Worm (Caenorhabditis elegans) whole organism, early embryonic: Measurements from ENCODE around the gene cyy-1.

Experiments used
- B0310.2 ChIP-seq: sonication (generic microtip); optimal IDR thresholded peaks from 2 replicates; lab custom pipeline; 2016; ENCODE audit warnings: mild to moderate bottlenecking, missing genetic modification characterization, missing compliant biosample characterization
- F13C5.2 ChIP-seq: sonication (generic microtip); optimal IDR thresholded peaks from 2 replicates; lab custom pipeline; 2017; ENCODE audit warnings: mild to moderate bottlenecking, missing genetic modification characterization, inconsistent platforms, missing compliant biosample characterization
- aly-1 ChIP-seq: sonication (generic microtip); optimal IDR thresholded peaks from 2 replicates; lab custom pipeline; 2016; ENCODE audit warnings: missing genetic modification characterization, missing compliant biosample characterization
- ama-1 ChIP-seq: fragments of 150-350 bp; optimal IDR thresholded peaks from 2 replicates; lab custom pipeline; 2014
- ceh-13 ChIP-seq: fragments of 200-800 bp; sonication (Bioruptor generic); optimal IDR thresholded peaks from 2 replicates; lab custom pipeline; 2018; ENCODE audit warnings: mild to moderate bottlenecking, missing genetic modification characterization, missing compliant biosample characterization
- ceh-36 ChIP-seq: sonication (generic microtip); optimal IDR thresholded peaks from 2 replicates; lab custom pipeline; 2016; ENCODE audit warnings: missing genetic modification characterization, inconsistent platforms, missing compliant biosample characterization
- ets-7 ChIP-seq: sonication (generic microtip); optimal IDR thresholded peaks from 2 replicates; lab custom pipeline; 2016; ENCODE audit warnings: missing genotype, missing genetic modification characterization, missing compliant biosample characterization
- flt-1 ChIP-seq: fragments of 200-800 bp; sonication (Bioruptor generic); IDR thresholded peaks from 2 replicates; pipeline ENCODE4 v1.3.6; 2022; ENCODE audit warnings: missing genetic modification characterization, missing compliant biosample characterization
- hmbx-1 ChIP-seq: sonication (generic microtip); optimal IDR thresholded peaks from 2 replicates; lab custom pipeline; 2016; ENCODE audit warnings: mild to moderate bottlenecking, missing genetic modification characterization, missing compliant biosample characterization
- hmg-4 ChIP-seq: fragments of 200-800 bp; sonication (Bioruptor generic); optimal IDR thresholded peaks from 2 replicates; lab custom pipeline; 2018; ENCODE audit warnings: mild to moderate bottlenecking, missing genetic modification characterization, missing compliant biosample characterization
- hnd-1 ChIP-seq: sonication (generic microtip); optimal IDR thresholded peaks from 2 replicates; lab custom pipeline; 2016; ENCODE audit warnings: missing genetic modification characterization, missing compliant biosample characterization
- pes-1 ChIP-seq: fragments of 200-800 bp; sonication (Bioruptor generic); IDR thresholded peaks from 2 replicates; pipeline ENCODE4 v1.3.6; 2022; ENCODE audit warnings: missing genetic modification reagents, missing genetic modification characterization, missing compliant biosample characterization
- scrt-1 ChIP-seq: fragments of 200-800 bp; sonication (Bioruptor generic); IDR thresholded peaks from 2 replicates; pipeline ENCODE4 v1.3.6; 2022; ENCODE audit warnings: missing genetic modification characterization, missing compliant biosample characterization
- sea-1 ChIP-seq: fragments of 200-800 bp; sonication (Bioruptor generic); conservative IDR thresholded peaks from 2 replicates; pipeline ENCODE4 v1.3.6; 2022; ENCODE audit warnings: missing genetic modification characterization, missing compliant biosample characterization
- tbx-11 ChIP-seq: fragments of 200-800 bp; sonication (Bioruptor generic); IDR thresholded peaks from 2 replicates; pipeline ENCODE4 v1.3.6; 2022; ENCODE audit warnings: missing genetic modification characterization, missing compliant biosample characterization
- tbx-37 ChIP-seq: fragments of 200-800 bp; sonication (Bioruptor generic); conservative IDR thresholded peaks from 2 replicates; pipeline ENCODE4 v1.3.6; 2022; ENCODE audit warnings: missing genetic modification reagents, missing genetic modification characterization, missing compliant biosample characterization
- tra-4 ChIP-seq: sonication (generic microtip); optimal IDR thresholded peaks from 2 replicates; lab custom pipeline; 2017; ENCODE audit warnings: missing genetic modification characterization, missing compliant biosample characterization

cyy-1 gene

ce11 chrIII:8370188-8370587 is 35.5 kb upstream of the cyy-1 start:
- TF ChIP-seq B0310.2 (tag; lab: Kevin White, UChicago) (no peak), ceh-36 (tag; lab: Kevin White, UChicago) (no peak), ceh-13 (GFP tag; lab: Kevin White, UChicago) (no peak), ama-1 (lab: Kevin White, UChicago) (no peak), hmbx-1 (tag; lab: Kevin White, UChicago) (no peak), pes-1 (GFP tag; lab: Robert Waterston, UW) (no peak), tra-4 (tag; lab: Kevin White, UChicago) (no peak), hmg-4 (GFP tag; lab: Kevin White, UChicago) (no peak), aly-1 (tag; lab: Kevin White, UChicago) (no peak), hnd-1 (no peak), tbx-37 (no peak), ets-7 (tag; lab: Kevin White, UChicago) (no peak), F13C5.2 (tag; lab: Kevin White, UChicago) (no peak), tbx-11 (GFP tag; lab: Robert Waterston, UW) (no peak), sea-1 (GFP tag; lab: Robert Waterston, UW) (no peak), scrt-1 (GFP tag; lab: Robert Waterston, UW) (no peak)

ce11 chrIII:8370846-8371257 is 34.8 kb upstream of the cyy-1 start:
- TF ChIP-seq aly-1 (tag; lab: Kevin White, UChicago) (no peak), B0310.2 (tag; lab: Kevin White, UChicago) (no peak), tra-4 (tag; lab: Kevin White, UChicago) (no peak), flt-1 (GFP tag; lab: Robert Waterston, UW) (no peak), hnd-1 (no peak), tbx-11 (GFP tag; lab: Robert Waterston, UW) (no peak), scrt-1 (GFP tag; lab: Robert Waterston, UW) (no peak), ceh-36 (tag; lab: Kevin White, UChicago) (no peak), ama-1 (lab: Kevin White, UChicago) (no peak), pes-1 (GFP tag; lab: Robert Waterston, UW) (no peak), F13C5.2 (tag; lab: Kevin White, UChicago) (no peak), hmg-4 (GFP tag; lab: Kevin White, UChicago) (no peak), hmbx-1 (tag; lab: Kevin White, UChicago) (no peak), ceh-13 (GFP tag; lab: Kevin White, UChicago) (no peak), ets-7 (tag; lab: Kevin White, UChicago) (no peak), sea-1 (GFP tag; lab: Robert Waterston, UW) (no peak)

DNA sequence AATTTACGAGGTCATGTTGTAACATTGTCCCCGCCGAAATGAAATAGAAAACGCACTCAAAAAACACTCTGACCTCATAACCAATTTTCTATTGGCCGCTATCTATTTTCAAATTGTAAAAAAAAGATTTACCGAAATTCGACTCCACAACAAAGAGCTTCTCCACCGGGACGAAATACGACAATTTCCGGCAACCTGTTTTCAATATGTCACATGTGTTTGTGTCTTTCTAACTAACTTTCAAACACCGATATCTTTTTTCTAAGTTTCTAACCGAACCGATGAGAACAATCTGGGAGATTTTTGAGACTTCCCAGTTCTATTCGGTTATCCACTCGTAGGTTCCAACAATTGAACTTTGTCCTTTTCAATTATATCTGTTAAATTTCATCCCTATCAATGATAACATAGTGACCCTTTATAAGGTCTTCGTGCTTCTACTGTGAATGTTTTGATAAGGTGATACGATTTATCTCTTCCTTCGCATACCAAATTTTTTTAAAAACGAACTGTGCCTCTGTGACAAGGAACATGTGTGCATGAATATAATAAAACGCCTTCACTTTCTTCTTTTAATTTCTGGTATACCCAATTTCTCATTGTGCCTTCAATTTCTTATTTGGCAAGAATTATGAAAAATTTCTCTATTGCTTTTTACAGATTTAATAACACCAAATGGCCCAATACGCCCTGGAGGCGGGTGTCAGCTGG is 33.9 kb upstream of the cyy-1 start, which contains the start of gene lmbr-1:
TSS of gene lmbr-1 (plus strand) at position 661 of the 711 bp plus-strand sequence.
- TF ChIP-seq hnd-1 (no peak), hmg-4 (GFP tag; lab: Kevin White, UChicago) (no peak), B0310.2 (tag; lab: Kevin White, UChicago) (no peak), ets-7 (tag; lab: Kevin White, UChicago) (no peak), scrt-1 (GFP tag; lab: Robert Waterston, UW) (no peak), ama-1 (lab: Kevin White, UChicago) (no peak), hmbx-1 (tag; lab: Kevin White, UChicago) (no peak), tra-4 (tag; lab: Kevin White, UChicago) (no peak), F13C5.2 (tag; lab: Kevin White, UChicago) (no peak), tbx-37 (no peak), tbx-11 (GFP tag; lab: Robert Waterston, UW) (no peak)

- TF ChIP-seq B0310.2 (tag; lab: Kevin White, UChicago) (no peak), tra-4 (tag; lab: Kevin White, UChicago) (no peak), hnd-1 (no peak), scrt-1 (GFP tag; lab: Robert Waterston, UW) (no peak), tbx-11 (GFP tag; lab: Robert Waterston, UW) (no peak), ceh-13 (GFP tag; lab: Kevin White, UChicago) (no peak)
Measured at ce11 chrIII:8375000-8375399, 30.7 kb upstream of the cyy-1 start, which contains the start of gene met-2. Gene met-2 (plus strand): TSS chrIII:8375300.

DNA sequence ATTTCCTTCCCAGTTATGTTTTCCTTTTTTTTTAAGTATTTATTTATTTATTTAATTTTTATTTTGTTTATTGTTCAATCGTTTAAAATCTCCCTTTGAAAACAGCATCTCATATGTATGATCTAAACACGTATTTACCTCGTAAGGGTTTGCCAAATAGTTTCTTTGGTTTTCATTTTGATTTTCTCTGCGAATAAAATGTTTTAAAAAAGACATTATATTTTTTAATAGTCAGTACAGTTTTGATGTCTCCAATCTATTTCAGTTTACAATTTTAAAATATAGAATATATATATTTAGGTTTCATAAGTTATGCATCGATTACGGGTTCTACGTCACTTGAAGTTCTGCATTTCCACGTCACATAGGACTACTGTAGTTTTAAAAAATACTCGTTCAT is 25.0 kb upstream of the cyy-1 start, which contains the start of gene R05D3.12:
TSS of gene R05D3.12 (plus strand) at position 301 of the 400 bp plus-strand sequence.
- TF ChIP-seq scrt-1 (GFP tag; lab: Robert Waterston, UW), result no peak
- TF ChIP-seq pes-1 (GFP tag; lab: Robert Waterston, UW), result no peak
- TF ChIP-seq ceh-36 (tag; lab: Kevin White, UChicago), result no peak
- no peak for TF ChIP-seq hnd-1
- no peak for TF ChIP-seq tra-4 (tag; lab: Kevin White, UChicago)
- no peak for TF ChIP-seq flt-1 (GFP tag; lab: Robert Waterston, UW)
- TF ChIP-seq ets-7 (tag; lab: Kevin White, UChicago), result no peak
- no peak for TF ChIP-seq hmg-4 (GFP tag; lab: Kevin White, UChicago)
- TF ChIP-seq hmbx-1 (tag; lab: Kevin White, UChicago), result no peak
- no peak for TF ChIP-seq tbx-37
- TF ChIP-seq tbx-11 (GFP tag; lab: Robert Waterston, UW), result no peak
- TF ChIP-seq ceh-13 (GFP tag; lab: Kevin White, UChicago), result no peak
- no peak for TF ChIP-seq F13C5.2 (tag; lab: Kevin White, UChicago)
- no peak for TF ChIP-seq aly-1 (tag; lab: Kevin White, UChicago)
- no peak for TF ChIP-seq B0310.2 (tag; lab: Kevin White, UChicago)
- no peak for TF ChIP-seq sea-1 (GFP tag; lab: Robert Waterston, UW)
- TF ChIP-seq ama-1 (lab: Kevin White, UChicago), result no peak

ce11 chrIII:8389539-8389938 is 16.1 kb upstream of the cyy-1 start, which contains the start of gene ZK353.4:
Gene ZK353.4 (minus strand): TSS chrIII:8389639.
- TF ChIP-seq tbx-37 (no peak), ets-7 (tag; lab: Kevin White, UChicago) (no peak), tra-4 (tag; lab: Kevin White, UChicago) (no peak), ceh-36 (tag; lab: Kevin White, UChicago) (no peak), sea-1 (GFP tag; lab: Robert Waterston, UW) (no peak), tbx-11 (GFP tag; lab: Robert Waterston, UW) (no peak), ama-1 (lab: Kevin White, UChicago) (no peak), hnd-1 (no peak), aly-1 (tag; lab: Kevin White, UChicago) (no peak), pes-1 (GFP tag; lab: Robert Waterston, UW) (no peak), ceh-13 (GFP tag; lab: Kevin White, UChicago) (no peak), F13C5.2 (tag; lab: Kevin White, UChicago) (no peak), flt-1 (GFP tag; lab: Robert Waterston, UW) (no peak), hmbx-1 (tag; lab: Kevin White, UChicago) (no peak), hmg-4 (GFP tag; lab: Kevin White, UChicago) (no peak), scrt-1 (GFP tag; lab: Robert Waterston, UW) (no peak), B0310.2 (tag; lab: Kevin White, UChicago) (no peak)
